Fruit fly (Drosophila melanogaster): ENCODE results near the gene eEF1delta.
A peak's percentile ranks its signal among the peaks of the same experiment; 100 is the strongest.

eEF1delta gene

dm6 chr2L:10276846-10277245 lies 44.5 kb downstream of the eEF1delta start:
- TF ChIP-seq pad (GFP tag; optimal IDR thresholded peaks at IDR 0.05) (no peak), CG11617 (GFP tag; optimal IDR thresholded peaks at IDR 0.05) (peak; percentile 30), tj (GFP tag; optimal IDR thresholded peaks at IDR 0.05) (peak; percentile 21), CG7045 (GFP tag; optimal IDR thresholded peaks at IDR 0.05) (no peak), CG12768 (GFP tag; optimal IDR thresholded peaks at IDR 0.05) (peak; percentile 32), kay (GFP tag; ENCODE audit: borderline replicate concordance) (peak; percentile 70), Mnt (GFP tag; optimal IDR thresholded peaks at IDR 0.05) (peak; percentile 51)

dm6 chr2L:10277362-10277761 lies 45.1 kb downstream of the eEF1delta start:
- TF ChIP-seq ovo (GFP tag; optimal IDR thresholded peaks at IDR 0.05) (no peak), CG11617 (GFP tag; optimal IDR thresholded peaks at IDR 0.05) (no peak), CG12768 (GFP tag; optimal IDR thresholded peaks at IDR 0.05) (no peak), CG1620 (GFP tag; optimal IDR thresholded peaks at IDR 0.05) (peak; percentile 41), CG7101 (tag; optimal IDR thresholded peaks at IDR 0.05) (peak; percentile 3), bab1 (GFP tag; optimal IDR thresholded peaks at IDR 0.05) (peak; percentile 34), CG14711 (tag; optimal IDR thresholded peaks at IDR 0.05) (no peak), kay (GFP tag; ENCODE audit: borderline replicate concordance) (peak; percentile 71), cnc (optimal IDR thresholded peaks at IDR 0.05) (no peak)

DNA sequence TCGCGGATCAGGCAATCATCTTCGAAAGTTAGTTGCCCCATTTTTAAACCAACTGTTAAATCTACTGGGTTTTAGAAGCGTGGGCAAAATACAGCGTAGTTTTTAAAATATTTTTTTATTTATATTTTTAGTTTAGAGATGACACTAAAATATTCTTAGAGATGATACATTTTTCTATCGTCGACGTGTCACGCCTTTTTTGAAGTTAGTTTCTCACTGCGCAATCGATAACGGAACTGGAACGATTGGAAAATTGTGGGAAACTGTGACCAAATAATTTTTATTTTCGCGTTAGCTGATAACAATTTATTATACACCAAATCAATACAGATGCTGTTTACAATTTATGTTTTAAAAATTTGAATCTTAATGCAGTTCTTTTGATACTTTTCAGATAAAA lies 46.4 kb downstream of the eEF1delta start, which contains the start of gene Utx:
Utx (minus strand) TSS at position 154 of the 400 bp plus-strand sequence.
- TF ChIP-seq CG1620 (GFP tag; optimal IDR thresholded peaks at IDR 0.05) (peak; percentile 24), CG11617 (GFP tag; optimal IDR thresholded peaks at IDR 0.05) (no peak), pad (GFP tag; optimal IDR thresholded peaks at IDR 0.05) (no peak), Mnt (GFP tag; optimal IDR thresholded peaks at IDR 0.05) (peak; percentile 5)

DNA sequence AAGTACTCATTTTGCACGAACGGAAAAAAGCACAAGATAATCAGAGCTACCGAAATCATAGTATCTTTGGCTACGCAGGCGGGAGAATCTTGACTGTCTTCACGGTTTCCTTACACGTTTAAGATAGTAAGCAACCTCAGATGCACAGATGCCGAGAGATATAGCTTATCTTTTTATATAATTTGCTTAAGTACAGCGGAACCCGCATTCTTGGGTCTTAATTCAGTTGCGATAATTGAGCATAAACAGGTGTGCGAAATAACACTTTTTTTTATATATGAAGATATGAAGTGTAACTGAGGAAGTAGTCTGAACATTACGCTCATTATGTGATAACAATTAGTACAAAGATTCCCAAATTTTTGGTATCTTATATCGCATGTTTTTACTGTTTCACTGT lies 48.5 kb downstream of the eEF1delta start, which contains the start of gene CG34043:
CG34043 (minus strand) TSS at position 101 of the 400 bp plus-strand sequence.
- TF ChIP-seq Mnt (GFP tag; optimal IDR thresholded peaks at IDR 0.05) = no peak
- TF ChIP-seq CG14711 (tag; optimal IDR thresholded peaks at IDR 0.05) = no peak
- no peak for TF ChIP-seq CG7045 (GFP tag; optimal IDR thresholded peaks at IDR 0.05)
- TF ChIP-seq CG1620 (GFP tag; optimal IDR thresholded peaks at IDR 0.05) = no peak
- TF ChIP-seq tj (GFP tag; optimal IDR thresholded peaks at IDR 0.05) = no peak
- no peak for TF ChIP-seq CG7101 (tag; optimal IDR thresholded peaks at IDR 0.05)
- no peak for TF ChIP-seq CG12768 (GFP tag; optimal IDR thresholded peaks at IDR 0.05)
- TF ChIP-seq CG11617 (GFP tag; optimal IDR thresholded peaks at IDR 0.05) = no peak
- TF ChIP-seq pad (GFP tag; optimal IDR thresholded peaks at IDR 0.05) = no peak
- no peak for TF ChIP-seq cnc (optimal IDR thresholded peaks at IDR 0.05)
- no peak for TF ChIP-seq Crg-1 (GFP tag; optimal IDR thresholded peaks at IDR 0.05)
- TF ChIP-seq ovo (GFP tag; optimal IDR thresholded peaks at IDR 0.05) = no peak
- TF ChIP-seq bab1 (GFP tag; optimal IDR thresholded peaks at IDR 0.05) = no peak
- no peak for TF ChIP-seq CG33017 (tag; optimal IDR thresholded peaks at IDR 0.05)
- TF ChIP-seq cic (GFP tag; optimal IDR thresholded peaks at IDR 0.05) = no peak
- no peak for TF ChIP-seq Clk (GFP tag; optimal IDR thresholded peaks at IDR 0.05)
- no peak for TF ChIP-seq CG5204 (GFP tag; optimal IDR thresholded peaks at IDR 0.05)
- no peak for TF ChIP-seq kay (GFP tag; ENCODE audit: borderline replicate concordance)
- TF ChIP-seq Hr96 (GFP tag; optimal IDR thresholded peaks at IDR 0.05) = no peak

Data from whole organism, adult.